Fruit fly (Drosophila melanogaster) whole organism, pupa: ENCODE results near the gene CG7299.

Experiments
- CG10348 ChIP-seq: fragments of 200-800 bp; sonication (Bioruptor generic); IDR thresholded peaks from 2 replicates; pipeline ENCODE4 v1.3.6; 2022; ENCODE audit warnings: missing biosample characterization, missing genetic modification characterization
- CG12605 ChIP-seq: fragments of 200-800 bp; sonication (Bioruptor generic); IDR thresholded peaks from 2 replicates; pipeline ENCODE4 v1.3.6; 2022; ENCODE audit warnings: missing biosample characterization, missing genetic modification characterization
- CG13204 ChIP-seq: fragments of 200-800 bp; sonication (Bioruptor generic); optimal IDR thresholded peaks from 2 replicates; lab custom pipeline; 2018; ENCODE audit warnings: missing biosample characterization, mild to moderate bottlenecking, missing genetic modification characterization, moderate library complexity
- CG14655 ChIP-seq: fragments of 200-800 bp; sonication (Bioruptor generic); optimal IDR thresholded peaks from 3 replicates; lab custom pipeline; 2017; ENCODE audit warnings: mild to moderate bottlenecking, missing biosample characterization, missing genetic modification reagents, missing genetic modification characterization
- CG15710 ChIP-seq: fragments of 200-800 bp; sonication (Bioruptor generic); optimal IDR thresholded peaks from 2 replicates; lab custom pipeline; 2018; ENCODE audit warnings: missing biosample characterization, mild to moderate bottlenecking, missing genetic modification characterization, moderate library complexity
- CG17806 ChIP-seq: fragments of 200-800 bp; sonication (Bioruptor generic); optimal IDR thresholded peaks from 2 replicates; lab custom pipeline; 2018; ENCODE audit warnings: missing biosample characterization, mild to moderate bottlenecking, missing genetic modification characterization, moderate library complexity
- CG32121 ChIP-seq: fragments of 200-800 bp; sonication (Bioruptor generic); IDR thresholded peaks from 2 replicates; pipeline ENCODE4 v1.3.6; 2022; ENCODE audit warnings: missing biosample characterization, missing genetic modification characterization
- CG34367 ChIP-seq: fragments of 200-800 bp; sonication (Bioruptor generic); optimal IDR thresholded peaks from 2 replicates; lab custom pipeline; 2018; ENCODE audit warnings: missing biosample characterization, mild to moderate bottlenecking, missing genetic modification characterization
- CG4496 ChIP-seq: fragments of 200-800 bp; sonication (Bioruptor generic); IDR thresholded peaks from 3 replicates; pipeline ENCODE4 v1.3.6; 2022; ENCODE audit warnings: missing biosample characterization, missing genetic modification characterization
- CG8159 ChIP-seq: fragments of 200-800 bp; sonication (Bioruptor generic); optimal IDR thresholded peaks from 3 replicates; lab custom pipeline; 2018; ENCODE audit warnings: missing biosample characterization, mild to moderate bottlenecking, missing genetic modification characterization, moderate library complexity
- CG8301 ChIP-seq: fragments of 200-800 bp; sonication (Bioruptor generic); optimal IDR thresholded peaks from 2 replicates; lab custom pipeline; 2018; ENCODE audit warnings: missing biosample characterization, mild to moderate bottlenecking, missing genetic modification characterization
- CG9948 ChIP-seq: fragments of 200-800 bp; sonication (Bioruptor generic); optimal IDR thresholded peaks from 2 replicates; lab custom pipeline; 2018; ENCODE audit warnings: missing biosample characterization, mild to moderate bottlenecking, missing genetic modification characterization, moderate library complexity
- D1 ChIP-seq: fragments of 200-800 bp; sonication (Bioruptor generic); optimal IDR thresholded peaks from 2 replicates; lab custom pipeline; 2018; ENCODE audit warnings: missing biosample characterization, mild to moderate bottlenecking, missing genetic modification characterization, moderate library complexity
- EcR ChIP-seq: fragments of 200-800 bp; sonication (Bioruptor generic); optimal IDR thresholded peaks from 3 replicates; lab custom pipeline; 2019; ENCODE audit warnings: missing biosample characterization, missing genetic modification characterization, mild to moderate bottlenecking, moderate library complexity, missing genetic modification reagents
- Ets98B ChIP-seq: fragments of 200-800 bp; sonication (Bioruptor generic); IDR thresholded peaks from 2 replicates; pipeline ENCODE4 v1.3.6; 2022; ENCODE audit warnings: missing biosample characterization, missing genetic modification characterization
- Pif1A ChIP-seq: fragments of 200-800 bp; sonication (Bioruptor generic); optimal IDR thresholded peaks from 3 replicates; lab custom pipeline; 2016; ENCODE audit warnings: missing biosample characterization, missing genetic modification characterization
- Pif1B ChIP-seq: fragments of 200-800 bp; sonication (Bioruptor generic); optimal IDR thresholded peaks from 3 replicates; lab custom pipeline; 2016; ENCODE audit warnings: missing biosample characterization, missing genetic modification characterization
- Snoo ChIP-seq: fragments of 200-800 bp; sonication (Bioruptor generic); optimal IDR thresholded peaks from 3 replicates; lab custom pipeline; 2017; ENCODE audit warnings: missing biosample characterization, mild to moderate bottlenecking, missing genetic modification characterization, inconsistent platforms
- fd96Ca ChIP-seq: fragments of 200-800 bp; sonication (Bioruptor generic); IDR thresholded peaks from 3 replicates; pipeline ENCODE4 v1.3.6; 2022; ENCODE audit warnings: missing biosample characterization, missing genetic modification characterization
- gl ChIP-seq: fragments of 200-800 bp; sonication (Bioruptor generic); optimal IDR thresholded peaks from 2 replicates; lab custom pipeline; 2018; ENCODE audit warnings: missing biosample characterization, mild to moderate bottlenecking, missing genetic modification characterization
- rn ChIP-seq: fragments of 200-800 bp; sonication (Bioruptor generic); IDR thresholded peaks from 2 replicates; pipeline ENCODE4 v1.3.6; 2022; ENCODE audit warnings: missing biosample characterization, missing genetic modification characterization

Gene CG7299

dm6 chr2L:10647720-10648349 lies 36.4 kb downstream of the CG7299 start:
- TF ChIP-seq rn (no peak), gl (no peak), CG32121 (GFP tag; lab: Robert Waterston, UW) (no peak), CG9948 (tag; lab: Kevin White, UChicago) (no peak), CG8301 (tag; lab: Kevin White, UChicago) (no peak), CG17806 (tag; lab: Kevin White, UChicago) (no peak), CG15710 (tag; lab: Kevin White, UChicago) (no peak), Pif1B (GFP tag; lab: Kevin White, UChicago) (no peak), CG4496 (GFP tag; lab: Robert Waterston, UW) (no peak), Snoo (tag; lab: Kevin White, UChicago) (no peak), CG12605 (no peak), CG8159 (no peak), CG34367 (tag; lab: Kevin White, UChicago) (no peak)
- TF ChIP-seq, all 21 proteins: peak for 0

- TF ChIP-seq CG4496 (GFP tag; lab: Robert Waterston, UW) (no peak), Pif1A (GFP tag; lab: Kevin White, UChicago) (no peak)
Measured at dm6 chr2L:10646726-10647125, 37.5 kb downstream of the CG7299 start.

DNA sequence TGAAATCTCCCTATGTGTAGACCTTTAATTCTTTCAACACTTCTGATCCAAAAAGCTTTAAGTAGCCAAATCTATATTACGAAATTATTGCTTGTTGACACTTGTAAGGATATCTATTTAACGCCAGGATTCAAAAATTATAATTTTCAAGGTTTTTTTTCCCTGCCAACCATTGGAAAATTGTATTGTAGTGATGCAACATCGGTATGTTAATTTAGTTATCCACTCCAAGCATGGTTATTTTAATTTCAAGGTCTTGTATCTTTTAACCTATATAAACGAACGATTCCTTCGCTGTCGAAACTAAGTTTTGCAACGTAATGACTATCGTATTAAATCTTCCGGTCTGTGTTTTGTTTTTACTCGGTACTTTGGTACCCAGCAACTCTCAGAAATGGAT lies 38.1 kb downstream of the CG7299 start, which contains the start of gene CG17097:
Gene CG17097, plus strand, starts transcription at position 301 of the 400 bp plus-strand sequence.
- TF ChIP-seq CG10348 (no peak), CG8301 (tag; lab: Kevin White, UChicago) (no peak), CG32121 (GFP tag; lab: Robert Waterston, UW) (no peak), CG8159 (no peak), CG17806 (tag; lab: Kevin White, UChicago) (no peak), EcR (GFP tag; lab: Kevin White, UChicago) (no peak), gl (no peak), CG13204 (no peak), CG9948 (tag; lab: Kevin White, UChicago) (no peak), CG14655 (no peak), D1 (tag; lab: Kevin White, UChicago) (no peak), Pif1A (GFP tag; lab: Kevin White, UChicago) (no peak), Pif1B (GFP tag; lab: Kevin White, UChicago) (no peak), CG15710 (tag; lab: Kevin White, UChicago) (no peak), CG34367 (tag; lab: Kevin White, UChicago) (no peak), fd96Ca (GFP tag; lab: Robert Waterston, UW) (no peak), CG12605 (no peak)

dm6 chr2L:10643671-10644070 lies 40.5 kb downstream of the CG7299 start, which contains the start of gene CG18284:
CG18284 (plus strand) TSS chr2L:10643971.
- TF ChIP-seq Snoo (tag; lab: Kevin White, UChicago) (no peak), CG8159 (no peak), CG17806 (tag; lab: Kevin White, UChicago) (no peak), CG9948 (tag; lab: Kevin White, UChicago) (no peak), Pif1B (GFP tag; lab: Kevin White, UChicago) (no peak), CG15710 (tag; lab: Kevin White, UChicago) (no peak), CG12605 (no peak), fd96Ca (GFP tag; lab: Robert Waterston, UW) (no peak), Ets98B (GFP tag; lab: Robert Waterston, UW) (no peak), EcR (GFP tag; lab: Kevin White, UChicago) (no peak), CG14655 (no peak), rn (no peak), CG4496 (GFP tag; lab: Robert Waterston, UW) (no peak), CG34367 (tag; lab: Kevin White, UChicago) (no peak), CG13204 (no peak), D1 (tag; lab: Kevin White, UChicago) (no peak), gl (no peak), CG32121 (GFP tag; lab: Robert Waterston, UW) (no peak)

DNA sequence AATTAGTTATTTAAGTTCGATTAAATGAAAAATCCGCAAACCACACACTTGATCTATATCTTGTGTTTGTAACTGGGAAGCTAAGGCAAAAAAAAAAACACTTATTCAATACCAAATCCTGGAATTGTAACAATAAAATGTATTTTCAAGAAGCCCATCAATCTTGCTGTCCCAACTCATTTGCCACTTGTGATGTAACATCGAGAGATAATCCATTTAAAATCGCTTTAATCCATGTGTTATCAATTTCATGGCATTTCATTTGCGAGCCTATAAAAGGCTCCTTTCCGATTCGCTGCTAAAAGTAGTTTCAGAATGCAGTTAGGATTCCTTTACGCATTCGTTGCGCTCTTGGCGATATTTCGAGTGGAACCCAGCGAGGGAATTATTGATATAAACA lies 44.6 kb downstream of the CG7299 start, which contains the start of gene CG31872:
Gene CG31872, plus strand, starts transcription at position 301 of the 400 bp plus-strand sequence.
- TF ChIP-seq Pif1A (GFP tag; lab: Kevin White, UChicago), result no peak
- no peak for TF ChIP-seq rn
- TF ChIP-seq fd96Ca (GFP tag; lab: Robert Waterston, UW), result no peak
- TF ChIP-seq, all 21 proteins: peak for 0

- TF ChIP-seq Ets98B (GFP tag; lab: Robert Waterston, UW) (no peak), CG10348 (no peak), CG17806 (tag; lab: Kevin White, UChicago) (no peak), rn (no peak)
- TF ChIP-seq, all 21 proteins: peak for 0
Measured at dm6 chr2L:10638371-10638770, 45.8 kb downstream of the CG7299 start, which contains the start of gene CG7329. CG7329 (minus strand) TSS chr2L:10638471.
